Fruit fly (Drosophila melanogaster): ENCODE measurements around the gene Chc.

The Chc gene

dm6 chrX:15822363-15822762 is 12.9 kb downstream of the Chc start:
- TF ChIP-seq sim (GFP tag; IDR thresholded peaks at IDR 0.05), result no peak
- peak; percentile 90 for TF ChIP-seq CG17612 (GFP tag; IDR thresholded peaks at IDR 0.05)
- peak; percentile 53 for TF ChIP-seq CG8290 (GFP tag; optimal IDR thresholded peaks at IDR 0.05)
- TF ChIP-seq CG8290 (tag; optimal IDR thresholded peaks at IDR 0.05), result peak in 1 of 2 experiments; percentile 85

- TF ChIP-seq CG14710 (tag; optimal IDR thresholded peaks at IDR 0.05) (peak; percentile 38), h (optimal IDR thresholded peaks at IDR 0.05) (no peak), ap (GFP tag; IDR thresholded peaks at IDR 0.05) (0 out of 2 replicates have a peak, but pooled peaks have one; percentile 21), pros (GFP tag; optimal IDR thresholded peaks at IDR 0.05) (peak; percentile 41), Meics (GFP tag; optimal IDR thresholded peaks at IDR 0.05) (no peak), Oaz (GFP tag; IDR thresholded peaks at IDR 0.05) (0 out of 2 replicates have a peak, but pooled peaks have one; percentile 10), CG15269 (tag; optimal IDR thresholded peaks at IDR 0.05) (no peak), abd-A (tag; optimal IDR thresholded peaks at IDR 0.05) (no peak), CG6254 (GFP tag; optimal IDR thresholded peaks at IDR 0.05) (no peak), phol (tag; optimal IDR thresholded peaks at IDR 0.05) (peak; percentile 42), HLH54F (GFP tag; optimal IDR thresholded peaks at IDR 0.05) (peak; percentile 1), H2.0 (GFP tag; IDR thresholded peaks at IDR 0.05) (peak; percentile 16; the same call in 1 of the 2 replicates), Adf1 (GFP tag; IDR thresholded peaks at IDR 0.05) (no peak), so (GFP tag; IDR thresholded peaks at IDR 0.05) (0 out of 3 replicates have a peak, but pooled peaks have one; percentile 7), CG10979 (tag; optimal IDR thresholded peaks at IDR 0.05) (peak; percentile 45), Xrp1 (GFP tag; IDR thresholded peaks at IDR 0.05) (peak; percentile 52), pan (optimal IDR thresholded peaks at IDR 0.05) (peak in 1 of 2 experiments; percentile 50), pan (GFP tag; optimal IDR thresholded peaks at IDR 0.05 in 1 of 2, IDR thresholded peaks at IDR 0.05 in 1 of 2) (peak in 1 of 2 experiments; percentile 14), dmrt11E (tag; optimal IDR thresholded peaks at IDR 0.05) (peak; percentile 46), CG10366 (GFP tag; IDR thresholded peaks at IDR 0.05) (0 out of 2 replicates have a peak, but pooled peaks have one; percentile 16), chn (GFP tag; optimal IDR thresholded peaks at IDR 0.05) (peak; percentile 25), D19B (GFP tag; optimal IDR thresholded peaks at IDR 0.05) (peak; percentile 90), eve (GFP tag; optimal IDR thresholded peaks at IDR 0.05) (peak in 1 of 2 experiments; percentile 36), Ptx1 (GFP tag; IDR thresholded peaks at IDR 0.05) (peak; percentile 42), CG11695 (GFP tag; IDR thresholded peaks at IDR 0.05) (0 out of 3 replicates have a peak, but pooled peaks have one; percentile 14), chif (GFP tag; optimal IDR thresholded peaks at IDR 0.05) (peak in 1 of 2 experiments; percentile 22), Chrac-16 (GFP tag; optimal IDR thresholded peaks at IDR 0.05) (peak; percentile 26), CG33213 (GFP tag; optimal IDR thresholded peaks at IDR 0.05) (no peak), CG30403 (GFP tag; optimal IDR thresholded peaks at IDR 0.05) (peak; percentile 31), CG17829 (tag; optimal IDR thresholded peaks at IDR 0.05) (peak; percentile 8), Fer1 (GFP tag; optimal IDR thresholded peaks at IDR 0.05) (peak; percentile 25), stc (GFP tag; IDR thresholded peaks at IDR 0.05) (peak; percentile 53; the same call in 1 of the 2 replicates), Kr (GFP tag; optimal IDR thresholded peaks at IDR 0.05) (peak; percentile 70), cg (GFP tag; optimal IDR thresholded peaks at IDR 0.05) (no peak), unc-4 (GFP tag; IDR thresholded peaks at IDR 0.05; ENCODE audit: partially characterized antibody) (no peak), CG14441 (GFP tag; IDR thresholded peaks at IDR 0.05) (0 out of 2 replicates have a peak, but pooled peaks have one; percentile 6), lov (optimal IDR thresholded peaks at IDR 0.05) (no peak), lov (GFP tag; IDR thresholded peaks at IDR 0.05) (0 out of 3 replicates have a peak, but pooled peaks have one; percentile 37), jumu (GFP tag; optimal IDR thresholded peaks at IDR 0.05) (peak; percentile 8), CG2199 (GFP tag; IDR thresholded peaks at IDR 0.05) (peak; percentile 55; the same call in 1 of the 3 replicates), CG2120 (GFP tag; optimal IDR thresholded peaks at IDR 0.05) (peak; percentile 36), Ets65A (GFP tag) (peak; percentile 94), CG15601 (tag; optimal IDR thresholded peaks at IDR 0.05) (peak; percentile 4), CG7786 (GFP tag; optimal IDR thresholded peaks at IDR 0.05) (peak; percentile 11), CkIIα-i1 (GFP tag; IDR thresholded peaks at IDR 0.05) (no peak), Ada2b (GFP tag; IDR thresholded peaks at IDR 0.05) (peak; percentile 39; the same call in 1 of the 2 replicates)
These were observed 16.6 kb downstream of the Chc start for dm6 chrX:15818608-15819184.

Data from whole organism, embryonic.